Worm (Caenorhabditis elegans): ENCODE data around the gene sre-44.

DNA sequence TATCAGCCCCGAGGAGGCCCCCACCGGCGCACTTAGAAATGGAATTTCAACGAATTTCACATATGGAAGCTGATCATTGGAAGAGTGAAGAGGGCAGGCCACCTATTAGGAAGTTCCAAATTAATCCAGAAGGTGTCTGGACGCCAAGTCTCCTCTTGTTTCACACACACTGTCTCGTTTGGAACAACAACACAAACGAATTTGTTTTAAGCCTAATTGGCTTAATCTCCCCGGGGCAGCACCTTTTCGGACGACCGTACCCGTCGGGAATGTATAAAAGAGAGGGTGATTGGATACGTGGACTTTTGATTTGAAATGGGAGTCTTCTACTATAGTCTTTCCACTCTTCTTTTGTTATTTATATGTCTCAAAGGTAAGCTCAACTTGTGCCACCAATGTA lies 33.4 kb upstream of the sre-44 start, which contains the start of gene mltn-3:
- TF ChIP-seq Y53G8AR.9 (GFP tag; conservative IDR thresholded peaks at IDR 0.05) (no peak), nhr-179 (tag; optimal IDR thresholded peaks at IDR 0.05) (no peak), ztf-25 (GFP tag; IDR thresholded peaks at IDR 0.05) (no peak), mes-4 (tag; optimal IDR thresholded peaks at IDR 0.05) (no peak), unc-62 (GFP tag; optimal IDR thresholded peaks at IDR 0.05) (no peak), dpl-1 (GFP tag; optimal IDR thresholded peaks at IDR 0.05) (no peak), ets-4 (GFP tag; optimal IDR thresholded peaks at IDR 0.05) (no peak), akir-1 (GFP tag; optimal IDR thresholded peaks at IDR 0.05) (no peak), B0019.2 (GFP tag; conservative IDR thresholded peaks at IDR 0.05) (no peak), egrh-3 (GFP tag; IDR thresholded peaks at IDR 0.05) (no peak), cebp-1 (GFP tag; IDR thresholded peaks at IDR 0.05) (no peak), cebp-1 (tag; optimal IDR thresholded peaks at IDR 0.05) (no peak), F57A8.1 (GFP tag; optimal IDR thresholded peaks at IDR 0.05) (no peak)

All from whole organism, young adult.